Fruit fly (Drosophila melanogaster) whole organism, embryonic: ENCODE results near the gene CG10338.

Experiments used
- Bdp1 ChIP-seq: fragments of 200-800 bp; sonication (Bioruptor generic); optimal IDR thresholded peaks from 3 replicates; lab custom pipeline; 2016; ENCODE audit warnings: missing biosample characterization, missing genetic modification characterization
- CG1233 ChIP-seq: fragments of 200-800 bp; sonication (Bioruptor generic); optimal IDR thresholded peaks from 4 replicates; lab custom pipeline; 2018; ENCODE audit warnings: missing biosample characterization, mild to moderate bottlenecking, missing genetic modification characterization
- CG13894 ChIP-seq: fragments of 200-800 bp; sonication (Bioruptor generic); optimal IDR thresholded peaks from 3 replicates; lab custom pipeline; 2018; ENCODE audit warnings: missing biosample characterization, mild to moderate bottlenecking, missing genetic modification characterization, moderate library complexity
- CG16813 ChIP-seq: fragments of 200-800 bp; sonication (Bioruptor generic); IDR thresholded peaks from 3 replicates; pipeline ENCODE4 v1.3.6; 2022; ENCODE audit warnings: missing biosample characterization, missing genetic modification characterization; ENCODE audit not compliant: partially characterized antibody
- CG17359 ChIP-seq: fragments of 200-800 bp; sonication (Bioruptor generic); optimal IDR thresholded peaks from 3 replicates; lab custom pipeline; 2018; ENCODE audit warnings: missing biosample characterization, mild to moderate bottlenecking, missing genetic modification characterization, moderate library complexity
- CG2116 ChIP-seq: fragments of 200-800 bp; sonication (Bioruptor generic); optimal IDR thresholded peaks from 3 replicates; lab custom pipeline; 2018; ENCODE audit warnings: missing biosample characterization, mild to moderate bottlenecking, missing genetic modification characterization
- CG2129 ChIP-seq: fragments of 200-800 bp; sonication (Bioruptor generic); IDR thresholded peaks from 2 replicates; pipeline ENCODE4 v1.3.6; 2022; ENCODE audit warnings: missing biosample characterization, missing genetic modification characterization; ENCODE audit not compliant: partially characterized antibody
- CG2875 ChIP-seq: fragments of 200-800 bp; sonication (Bioruptor generic); optimal IDR thresholded peaks from 2 replicates; lab custom pipeline; 2017; ENCODE audit warnings: missing biosample characterization, mild to moderate bottlenecking, missing genetic modification characterization, missing genetic modification reagents
- CG2889 ChIP-seq: fragments of 200-800 bp; sonication (Bioruptor generic); IDR thresholded peaks from 3 replicates; pipeline ENCODE4 v1.3.6; 2022; ENCODE audit warnings: missing biosample characterization, missing genetic modification characterization
- CG30403 ChIP-seq: fragments of 200-800 bp; sonication (Bioruptor generic); optimal IDR thresholded peaks from 3 replicates; lab custom pipeline; 2016; ENCODE audit warnings: missing biosample characterization, missing genetic modification characterization
- CG32772 ChIP-seq: fragments of 200-800 bp; sonication (Bioruptor generic); IDR thresholded peaks from 2 replicates; pipeline ENCODE4 v1.3.6; 2022; ENCODE audit warnings: missing biosample characterization, missing genetic modification characterization
- CG33557 ChIP-seq: fragments of 200-800 bp; sonication (Bioruptor generic); optimal IDR thresholded peaks from 2 replicates; lab custom pipeline; 2019; ENCODE audit warnings: missing biosample characterization, mild to moderate bottlenecking, missing genetic modification characterization, moderate library complexity
- CG34376 ChIP-seq: fragments of 200-800 bp; sonication (Bioruptor generic); optimal IDR thresholded peaks from 2 replicates; lab custom pipeline; 2018; ENCODE audit warnings: missing biosample characterization, mild to moderate bottlenecking, missing genetic modification characterization
- CG3847 ChIP-seq: fragments of 200-800 bp; sonication (Bioruptor generic); IDR thresholded peaks from 2 replicates; pipeline ENCODE4 v1.3.6; 2022; ENCODE audit warnings: missing biosample characterization, missing genetic modification characterization
- CG3995 ChIP-seq: fragments of 200-800 bp; sonication (Bioruptor generic); optimal IDR thresholded peaks from 3 replicates; lab custom pipeline; 2016; ENCODE audit warnings: missing biosample characterization, missing genetic modification characterization
- CG8924 ChIP-seq: fragments of 200-800 bp; optimal IDR thresholded peaks from 3 replicates; lab custom pipeline; 2019; ENCODE audit warnings: missing biosample characterization, mild to moderate bottlenecking, missing genetic modification characterization, moderate library complexity
- Dip2 ChIP-seq: fragments of 200-800 bp; sonication (Bioruptor generic); IDR thresholded peaks from 2 replicates; pipeline ENCODE4 v1.3.6; 2022; ENCODE audit warnings: missing biosample characterization, missing genetic modification characterization
- Ets97D ChIP-seq: fragments of 200-800 bp; sonication (Bioruptor generic); optimal IDR thresholded peaks from 3 replicates; lab custom pipeline; 2016; ENCODE audit warnings: missing biosample characterization, missing genetic modification characterization
- MBD-R2 ChIP-seq: fragments of 200-800 bp; sonication (Bioruptor generic); IDR thresholded peaks from 2 replicates; pipeline ENCODE4 v1.3.6; 2022; ENCODE audit warnings: missing biosample characterization, missing genetic modification characterization
- Med ChIP-seq: fragments of 200-800 bp; sonication (Bioruptor generic); peaks from one replicate; lab custom pipeline; 2016; ENCODE audit warnings: missing biosample characterization, missing genetic modification characterization, mild to moderate bottlenecking, inconsistent platforms, moderate library complexity
- Myb ChIP-seq: fragments of 200-800 bp; sonication (Bioruptor generic); optimal IDR thresholded peaks from 2 replicates; lab custom pipeline; 2016; ENCODE audit warnings: missing biosample characterization, missing genetic modification characterization
- NC2β ChIP-seq: fragments of 200-800 bp; sonication (Bioruptor generic); optimal IDR thresholded peaks from 2 replicates; lab custom pipeline; 2016; ENCODE audit warnings: missing biosample characterization, missing genetic modification characterization
- Opbp ChIP-seq: fragments of 200-800 bp; sonication (Bioruptor generic); IDR thresholded peaks from 3 replicates; pipeline ENCODE4 v1.3.6; 2022; ENCODE audit warnings: missing biosample characterization, missing genetic modification characterization; ENCODE audit not compliant: partially characterized antibody
- Rfx ChIP-seq: fragments of 200-800 bp; sonication (Bioruptor generic); IDR thresholded peaks from 2 replicates; pipeline ENCODE4 v1.3.6; 2022; ENCODE audit warnings: missing biosample characterization, missing genetic modification characterization
- Sin3A ChIP-seq: fragments of >200 bp; optimal IDR thresholded peaks from 2 replicates; lab custom pipeline; 2018
- Six4 ChIP-seq: fragments of 200-800 bp; sonication (Bioruptor generic); optimal IDR thresholded peaks from 2 replicates; lab custom pipeline; 2016; ENCODE audit warnings: missing biosample characterization, missing genetic modification characterization
- Tbp ChIP-seq: fragments of >200 bp; optimal IDR thresholded peaks from 2 replicates; lab custom pipeline; 2018; ENCODE audit warnings: missing biosample characterization, missing genetic modification characterization
- amos ChIP-seq: fragments of 200-800 bp; sonication (Bioruptor generic); IDR thresholded peaks from 2 replicates; pipeline ENCODE4 v1.3.6; 2022; ENCODE audit warnings: missing biosample characterization, missing genetic modification characterization; ENCODE audit not compliant: partially characterized antibody
- bcd ChIP-seq: fragments of 200-800 bp; sonication (Bioruptor generic); optimal IDR thresholded peaks from 2 replicates; lab custom pipeline; 2017; ENCODE audit warnings: missing biosample characterization, mild to moderate bottlenecking, missing genetic modification characterization
- caup ChIP-seq: fragments of 200-800 bp; sonication (Bioruptor generic); optimal IDR thresholded peaks from 3 replicates; lab custom pipeline; 2017; ENCODE audit warnings: missing biosample characterization, mild to moderate bottlenecking, missing genetic modification characterization, moderate library complexity; ENCODE audit not compliant: severe bottlenecking
- ems ChIP-seq: fragments of 200-800 bp; sonication (Bioruptor generic); optimal IDR thresholded peaks from 3 replicates; lab custom pipeline; 2016; ENCODE audit warnings: missing biosample characterization, missing genetic modification characterization
- h ChIP-seq: fragments of >200 bp; optimal IDR thresholded peaks from 2 replicates; lab custom pipeline; 2017
- inv ChIP-seq: fragments of 200-800 bp; sonication (Bioruptor generic); IDR thresholded peaks from 2 replicates; pipeline ENCODE4 v1.3.6; 2022; ENCODE audit warnings: missing biosample characterization, missing genetic modification characterization; ENCODE audit not compliant: partially characterized antibody
- knrl ChIP-seq: fragments of 200-800 bp; sonication (Bioruptor generic); IDR thresholded peaks from 3 replicates; pipeline ENCODE4 v1.3.6; 2022; ENCODE audit warnings: missing biosample characterization, missing genetic modification characterization; ENCODE audit not compliant: partially characterized antibody
- lov ChIP-seq, 2 experiments: fragments of 200-800 bp in 1 of 2; fragments of >200 bp in 1 of 2; sonication (Bioruptor generic) in 1 of 2; IDR thresholded peaks in 1 of 2; optimal IDR thresholded peaks in 1 of 2; 2 replicates in 1 of 2; 3 replicates in 1 of 2; pipeline versions ENCODE4 v1.3.6 to Lab custom; 2017 to 2022; ENCODE audit warnings: missing biosample characterization in 1 of 2, missing genetic modification characterization in 1 of 2
- maf-S ChIP-seq: fragments of 200-800 bp; sonication (Bioruptor generic); optimal IDR thresholded peaks from 2 replicates; lab custom pipeline; 2016; ENCODE audit warnings: missing biosample characterization, missing genetic modification characterization
- onecut ChIP-seq: fragments of 200-800 bp; sonication (Bioruptor generic); IDR thresholded peaks from 2 replicates; pipeline ENCODE4 v1.3.6; 2022; ENCODE audit warnings: missing biosample characterization, missing genetic modification characterization
- phol ChIP-seq: fragments of 200-800 bp; sonication (Bioruptor generic); optimal IDR thresholded peaks from 3 replicates; lab custom pipeline; 2018; ENCODE audit warnings: missing biosample characterization, mild to moderate bottlenecking, missing genetic modification characterization, moderate library complexity
- prd ChIP-seq, 3 experiments: fragments of >200 bp in 2 of 3; fragments of 200-800 bp in 1 of 3; sonication (Bioruptor generic) in 1 of 3; optimal IDR thresholded peaks in 2 of 3; IDR thresholded peaks in 1 of 3; 2 replicates in 2 of 3; 3 replicates in 1 of 3; pipeline versions ENCODE4 v1.3.6 to Lab custom; 2017 to 2022; ENCODE audit warnings: missing biosample characterization in 1 of 3, missing genetic modification characterization in 1 of 3
- pzg ChIP-seq: fragments of 200-800 bp; sonication (Bioruptor generic); optimal IDR thresholded peaks from 3 replicates; lab custom pipeline; 2018; ENCODE audit warnings: missing biosample characterization, mild to moderate bottlenecking, missing genetic modification characterization, moderate library complexity
- schlank ChIP-seq: fragments of 200-800 bp; sonication (Bioruptor generic); optimal IDR thresholded peaks from 2 replicates; lab custom pipeline; 2018; ENCODE audit warnings: missing biosample characterization, mild to moderate bottlenecking, missing genetic modification characterization
- sens ChIP-seq: fragments of 200-800 bp; sonication (Bioruptor generic); peaks from one replicate; lab custom pipeline; 2016; ENCODE audit warnings: missing biosample characterization, missing genetic modification characterization
- sr ChIP-seq: fragments of 200-800 bp; sonication (Bioruptor generic); IDR thresholded peaks from 3 replicates; pipeline ENCODE4 v1.3.6; 2022; ENCODE audit warnings: missing biosample characterization, missing genetic modification characterization
- tll ChIP-seq, 2 experiments: fragments of 200-800 bp in 1 of 2; fragments of >200 bp in 1 of 2; sonication (Bioruptor generic) in 1 of 2; optimal IDR thresholded peaks; 2 replicates each; lab custom pipeline; 2017 to 2019; ENCODE audit warnings: missing biosample characterization in 2 of 2, missing genetic modification characterization in 2 of 2, mild to moderate bottlenecking in 1 of 2, moderate library complexity in 1 of 2
- trem ChIP-seq: fragments of 200-800 bp; optimal IDR thresholded peaks from 3 replicates; lab custom pipeline; 2019; ENCODE audit warnings: missing biosample characterization, mild to moderate bottlenecking, missing genetic modification characterization, moderate library complexity

CG10338 gene

DNA sequence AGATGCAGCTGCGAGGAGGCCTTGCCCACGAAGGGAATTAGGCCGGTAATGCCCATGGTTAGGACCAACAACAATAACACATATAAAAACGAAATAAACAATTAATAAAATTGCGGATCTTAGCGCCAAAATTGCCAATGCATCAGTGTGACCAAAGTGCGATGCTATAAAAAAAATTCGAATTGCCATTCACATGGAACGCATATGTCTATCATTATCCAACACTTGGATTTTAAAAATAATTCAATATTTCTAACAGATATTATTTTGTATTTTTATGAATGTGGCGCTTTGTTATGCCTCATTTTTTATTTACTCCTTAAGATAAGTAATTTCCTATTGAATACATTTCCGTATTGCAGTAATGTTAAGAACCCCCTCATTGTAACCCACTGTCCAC is 13.6 kb upstream of the CG10338 start, which contains the start of gene tos (continued):
- TF ChIP-seq MBD-R2 (peak; percentile 82), NC2β (GFP tag; lab: Kevin White, UChicago) (no peak), Myb (GFP tag; lab: Kevin White, UChicago) (peak; percentile 83), knrl (GFP tag; lab: Robert Waterston, UW) (no peak), CG2116 (GFP tag; lab: Kevin White, UChicago) (peak; percentile 40), Rfx (0 out of 2 replicates have a peak, but pooled peaks have one; percentile 29), Sin3A (lab: Kevin White, UChicago) (peak; percentile 7), caup (no peak), CG1233 (no peak), CG3847 (GFP tag; lab: Robert Waterston, UW) (peak; percentile 61), pzg (GFP tag; lab: Kevin White, UChicago) (peak; percentile 78), Bdp1 (GFP tag; lab: Kevin White, UChicago) (peak; percentile 2), Med (peak; percentile 55), Ets97D (GFP tag; lab: Kevin White, UChicago) (peak; percentile 55), CG3995 (GFP tag; lab: Kevin White, UChicago) (peak; percentile 24), amos (peak; percentile 32; the same call in 1 of the 2 replicates), trem (tag; lab: Kevin White, UChicago) (peak; percentile 47)

DNA sequence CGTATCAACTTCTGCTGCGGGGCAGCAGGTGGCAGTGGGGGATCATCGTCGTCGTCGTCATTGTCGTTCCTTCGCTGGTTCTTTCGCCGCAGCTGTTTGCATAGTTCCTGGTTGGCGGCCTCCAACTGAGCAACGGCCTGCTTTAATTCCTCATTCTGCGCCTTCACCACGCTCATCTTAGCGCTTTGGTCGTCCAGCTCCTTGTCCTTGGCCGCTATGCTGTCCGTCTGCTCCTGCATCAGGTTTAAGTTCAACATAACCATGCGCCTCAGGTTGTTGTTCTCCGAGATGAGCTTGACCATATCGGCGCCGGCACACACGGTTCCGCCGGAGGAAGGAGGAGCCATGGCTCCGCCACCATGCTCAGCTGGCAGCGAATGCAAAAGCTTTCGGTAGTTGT is 7.6 kb upstream of the CG10338 start:
- no peak for TF ChIP-seq prd (optimal IDR thresholded peaks at IDR 0.05; lab: Kevin White, UChicago)
- 0 out of 3 replicates have a peak, but pooled peaks have one; percentile 5 for TF ChIP-seq prd (GFP tag; IDR thresholded peaks at IDR 0.05; lab: Robert Waterston, UW)
- TF ChIP-seq Opbp (GFP tag; lab: Robert Waterston, UW): 0 out of 3 replicates have a peak, but pooled peaks have one; percentile 11
- TF ChIP-seq maf-S (GFP tag; lab: Kevin White, UChicago): no peak
- TF ChIP-seq Med: peak; percentile 20
- TF ChIP-seq CG32772 (GFP tag; lab: Robert Waterston, UW): no peak
- TF ChIP-seq CG16813 (GFP tag; lab: Robert Waterston, UW): no peak
- TF ChIP-seq CG17359 (tag; lab: Kevin White, UChicago): no peak
- no peak for TF ChIP-seq Six4 (GFP tag; lab: Kevin White, UChicago)
- TF ChIP-seq, all 482 proteins: peak for 3

DNA sequence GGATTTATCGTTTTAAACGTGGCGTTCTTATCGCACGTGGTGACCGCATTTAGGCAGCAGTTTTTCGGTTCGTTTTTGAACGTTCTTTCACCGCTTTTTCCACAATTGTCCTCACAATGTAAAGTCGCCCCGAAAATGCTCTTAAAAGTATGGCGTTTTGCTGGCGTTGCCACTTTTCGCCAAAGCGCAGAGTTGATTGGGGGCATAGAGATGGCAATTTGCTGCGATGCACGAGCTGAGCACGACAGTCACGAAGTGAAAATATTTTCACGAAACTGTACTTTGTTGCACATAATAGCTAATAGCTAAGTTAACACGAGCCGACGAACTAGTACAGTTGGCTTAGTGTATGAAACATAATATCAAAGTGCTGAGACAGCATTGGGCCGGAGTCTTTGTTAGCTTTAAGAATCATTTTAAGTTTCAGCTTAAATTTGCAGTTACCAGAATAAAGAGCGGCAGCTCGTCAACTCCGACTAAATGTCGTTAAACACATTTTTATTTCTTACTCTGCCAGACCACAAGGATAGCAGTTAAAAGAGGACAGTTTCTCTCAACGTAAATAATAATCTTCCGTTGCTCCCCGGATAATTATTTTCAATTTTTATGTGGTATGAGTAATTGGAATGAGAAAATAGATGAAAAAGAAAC is 6.7 kb upstream of the CG10338 start, which contains the start of gene msl-1:
Gene msl-1, minus strand, starts transcription at position 155 of the 651 bp plus-strand sequence.
- TF ChIP-seq CG30403 (GFP tag; lab: Kevin White, UChicago) (peak; percentile 31), onecut (GFP tag; lab: Robert Waterston, UW) (peak; percentile 44; the same call in 1 of the 2 replicates), CG2129 (GFP tag; lab: Robert Waterston, UW) (peak; percentile 80), inv (GFP tag; lab: Robert Waterston, UW) (peak; percentile 97), CG34376 (GFP tag; lab: Kevin White, UChicago) (no peak), lov (optimal IDR thresholded peaks at IDR 0.05; lab: Kevin White, UChicago) (no peak), lov (GFP tag; IDR thresholded peaks at IDR 0.05; lab: Robert Waterston, UW) (0 out of 3 replicates have a peak, but pooled peaks have one; percentile 5), Dip2 (GFP tag; lab: Robert Waterston, UW) (no peak), h (lab: Kevin White, UChicago) (no peak), Tbp (GFP tag; lab: Kevin White, UChicago) (no peak), prd (optimal IDR thresholded peaks at IDR 0.05; lab: Kevin White, UChicago) (no peak), prd (GFP tag; IDR thresholded peaks at IDR 0.05; lab: Robert Waterston, UW) (peak; percentile 61), phol (tag; lab: Kevin White, UChicago) (peak; percentile 96), CG2889 (GFP tag; lab: Robert Waterston, UW) (no peak), CG2875 (no peak), CG32772 (GFP tag; lab: Robert Waterston, UW) (peak; percentile 9; the same call in 1 of the 2 replicates), ems (no peak), sens (GFP tag; lab: Kevin White, UChicago) (peak; percentile 34), CG1233 (no peak), CG33557 (no peak), tll (GFP tag; optimal IDR thresholded peaks at IDR 0.05; lab: Kevin White, UChicago) (peak in 1 of 2 experiments; percentile 31), schlank (tag; lab: Kevin White, UChicago) (no peak), CG13894 (no peak), sr (GFP tag; lab: Robert Waterston, UW) (no peak), CG8924 (no peak), bcd (no peak)
